Fruit fly (Drosophila melanogaster) whole organism, embryonic: ENCODE data around the gene CG17625.

Experiments used
- ATbp ChIP-seq: fragments of 200-800 bp; sonication (Bioruptor generic); optimal IDR thresholded peaks from 2 replicates; lab custom pipeline; 2017; ENCODE audit warnings: missing biosample characterization, mild to moderate bottlenecking, missing genetic modification characterization, missing genetic modification reagents
- Awh ChIP-seq: fragments of 200-800 bp; sonication (Bioruptor generic); IDR thresholded peaks from 2 replicates; pipeline ENCODE4, ENCODE4 v1.3.6; 2022; ENCODE audit warnings: missing biosample characterization, missing genetic modification characterization
- CG10274 ChIP-seq: fragments of 200-800 bp; sonication (Bioruptor generic); optimal IDR thresholded peaks from 3 replicates; lab custom pipeline; 2017; ENCODE audit warnings: missing biosample characterization, mild to moderate bottlenecking, missing genetic modification characterization
- CG10959 ChIP-seq: fragments of 200-800 bp; sonication (Bioruptor generic); IDR thresholded peaks from 2 replicates; pipeline ENCODE4 v1.3.6; 2022; ENCODE audit warnings: missing biosample characterization, missing genetic modification characterization
- CG11696 ChIP-seq: fragments of 200-800 bp; sonication (Bioruptor generic); IDR thresholded peaks from 2 replicates; pipeline ENCODE4 v1.3.6; 2022; ENCODE audit warnings: missing biosample characterization, missing genetic modification characterization
- CG11723 ChIP-seq: fragments of 200-800 bp; sonication (Bioruptor generic); optimal IDR thresholded peaks from 2 replicates; lab custom pipeline; 2017; ENCODE audit warnings: missing biosample characterization, mild to moderate bottlenecking, missing genetic modification characterization
- CG12236 ChIP-seq: fragments of 200-800 bp; sonication (Bioruptor generic); optimal IDR thresholded peaks from 2 replicates; lab custom pipeline; 2016; ENCODE audit warnings: missing biosample characterization, missing genetic modification characterization
- CG12769 ChIP-seq: fragments of 200-800 bp; sonication (Bioruptor generic); optimal IDR thresholded peaks from 2 replicates; lab custom pipeline; 2019; ENCODE audit warnings: missing biosample characterization, mild to moderate bottlenecking, missing genetic modification characterization, moderate library complexity
- CG14667 ChIP-seq: fragments of 200-800 bp; sonication (Bioruptor generic); IDR thresholded peaks from 2 replicates; pipeline ENCODE4 v1.3.6; 2022; ENCODE audit warnings: missing biosample characterization, missing genetic modification characterization
- CG17328 ChIP-seq: fragments of 200-800 bp; sonication (Bioruptor generic); IDR thresholded peaks from 2 replicates; pipeline ENCODE4 v1.3.6; 2022; ENCODE audit warnings: missing biosample characterization, missing genetic modification characterization
- CG17912 ChIP-seq: fragments of 200-800 bp; sonication (Bioruptor generic); optimal IDR thresholded peaks from 2 replicates; lab custom pipeline; 2018; ENCODE audit warnings: missing biosample characterization, mild to moderate bottlenecking, missing genetic modification characterization
- CG18011 ChIP-seq: fragments of 200-800 bp; sonication (Bioruptor generic); optimal IDR thresholded peaks from 2 replicates; lab custom pipeline; 2017; ENCODE audit warnings: missing biosample characterization, missing genetic modification characterization, mild to moderate bottlenecking, moderate library complexity, missing genotype
- CG2199 ChIP-seq: fragments of 200-800 bp; sonication (Bioruptor generic); IDR thresholded peaks from 3 replicates; pipeline ENCODE4 v1.3.6; 2022; ENCODE audit warnings: missing biosample characterization, missing genetic modification characterization
- CG30403 ChIP-seq: fragments of 200-800 bp; sonication (Bioruptor generic); optimal IDR thresholded peaks from 3 replicates; lab custom pipeline; 2016; ENCODE audit warnings: missing biosample characterization, missing genetic modification characterization
- CG31365 ChIP-seq: fragments of 200-800 bp; sonication (Bioruptor generic); optimal IDR thresholded peaks from 2 replicates; lab custom pipeline; 2018; ENCODE audit warnings: missing biosample characterization, mild to moderate bottlenecking, missing genetic modification characterization
- CG3407 ChIP-seq: fragments of 200-800 bp; sonication (Bioruptor generic); optimal IDR thresholded peaks from 2 replicates; lab custom pipeline; 2018; ENCODE audit warnings: missing biosample characterization, mild to moderate bottlenecking, missing genetic modification characterization
- CG34376 ChIP-seq: fragments of 200-800 bp; sonication (Bioruptor generic); optimal IDR thresholded peaks from 2 replicates; lab custom pipeline; 2018; ENCODE audit warnings: missing biosample characterization, mild to moderate bottlenecking, missing genetic modification characterization
- CG3847 ChIP-seq: fragments of 200-800 bp; sonication (Bioruptor generic); IDR thresholded peaks from 2 replicates; pipeline ENCODE4 v1.3.6; 2022; ENCODE audit warnings: missing biosample characterization, missing genetic modification characterization
- CG4282 ChIP-seq: fragments of 200-800 bp; sonication (Bioruptor generic); optimal IDR thresholded peaks from 2 replicates; lab custom pipeline; 2016; ENCODE audit warnings: missing biosample characterization, missing genetic modification characterization
- CG4617 ChIP-seq: fragments of 200-800 bp; sonication (Bioruptor generic); optimal IDR thresholded peaks from 3 replicates; lab custom pipeline; 2016; ENCODE audit warnings: missing biosample characterization, missing genetic modification characterization, borderline replicate concordance
- CG6683 ChIP-seq: fragments of 200-800 bp; sonication (Bioruptor generic); optimal IDR thresholded peaks from 2 replicates; lab custom pipeline; 2017; ENCODE audit warnings: missing biosample characterization, mild to moderate bottlenecking, missing genetic modification characterization, missing genetic modification reagents
- CG6854 ChIP-seq: fragments of 200-800 bp; sonication (Bioruptor generic); optimal IDR thresholded peaks from 3 replicates; lab custom pipeline; 2017; ENCODE audit warnings: missing biosample characterization, mild to moderate bottlenecking, missing genetic modification characterization
- CG7745 ChIP-seq: fragments of 200-800 bp; sonication (Bioruptor generic); optimal IDR thresholded peaks from 2 replicates; lab custom pipeline; 2018; ENCODE audit warnings: missing biosample characterization, mild to moderate bottlenecking, missing genetic modification characterization, moderate library complexity
- CG7928 ChIP-seq: fragments of 200-800 bp; sonication (Bioruptor generic); optimal IDR thresholded peaks from 2 replicates; lab custom pipeline; 2017; ENCODE audit warnings: missing biosample characterization, mild to moderate bottlenecking, missing genetic modification characterization
- CG7963 ChIP-seq: fragments of 200-800 bp; sonication (Bioruptor generic); IDR thresholded peaks from 3 replicates; pipeline ENCODE4 v1.3.6; 2022; ENCODE audit warnings: missing biosample characterization, missing genetic modification characterization; ENCODE audit not compliant: partially characterized antibody
- Deaf1 ChIP-seq: fragments of 200-800 bp; optimal IDR thresholded peaks from 3 replicates; lab custom pipeline; 2019; ENCODE audit warnings: missing biosample characterization, mild to moderate bottlenecking, missing genetic modification characterization, moderate library complexity
- Ets65A ChIP-seq: fragments of 200-800 bp; sonication (Bioruptor generic); peaks from one replicate; lab custom pipeline; 2016; ENCODE audit warnings: missing biosample characterization, missing genetic modification characterization
- Hmr ChIP-seq: fragments of 200-800 bp; sonication (Bioruptor generic); optimal IDR thresholded peaks from 3 replicates; lab custom pipeline; 2017; ENCODE audit warnings: mild to moderate bottlenecking, missing biosample characterization, missing genetic modification reagents, missing genetic modification characterization
- Hr3 ChIP-seq: fragments of 200-800 bp; sonication (Bioruptor generic); optimal IDR thresholded peaks from 3 replicates; lab custom pipeline; 2016; ENCODE audit warnings: missing biosample characterization, missing genetic modification characterization
- NFAT ChIP-seq: fragments of 200-800 bp; sonication (Bioruptor generic); IDR thresholded peaks from 2 replicates; pipeline ENCODE4 v1.3.6; 2022; ENCODE audit warnings: missing biosample characterization, missing genetic modification characterization
- Neu2 ChIP-seq: fragments of 200-800 bp; sonication (Bioruptor generic); optimal IDR thresholded peaks from 3 replicates; lab custom pipeline; 2016; ENCODE audit warnings: missing biosample characterization, missing genetic modification characterization, borderline replicate concordance
- al ChIP-seq: fragments of 200-800 bp; sonication (Bioruptor generic); IDR thresholded peaks from 2 replicates; pipeline ENCODE4 v1.3.6; 2022; ENCODE audit warnings: missing biosample characterization, missing genetic modification characterization
- bab2 ChIP-seq: fragments of 200-800 bp; sonication (Bioruptor generic); optimal IDR thresholded peaks from 2 replicates; lab custom pipeline; 2016; ENCODE audit warnings: missing biosample characterization, missing genetic modification characterization
- croc ChIP-seq: fragments of 200-800 bp; sonication (Bioruptor generic); conservative IDR thresholded peaks from 3 replicates; pipeline ENCODE4 v1.3.6; 2022; ENCODE audit warnings: missing biosample characterization, missing genetic modification characterization
- dati ChIP-seq: fragments of 200-800 bp; sonication (Bioruptor generic); IDR thresholded peaks from 2 replicates; pipeline ENCODE4 v1.3.6; 2022; ENCODE audit warnings: missing biosample characterization, missing genetic modification characterization
- fd64A ChIP-seq: fragments of 200-800 bp; sonication (Bioruptor generic); optimal IDR thresholded peaks from 3 replicates; lab custom pipeline; 2018; ENCODE audit warnings: missing biosample characterization, mild to moderate bottlenecking, missing genetic modification characterization
- ftz-f1 ChIP-seq: fragments of 200-800 bp; sonication (Bioruptor generic); optimal IDR thresholded peaks from 2 replicates; lab custom pipeline; 2016; ENCODE audit warnings: missing biosample characterization, missing genetic modification characterization
- gce ChIP-seq: fragments of 200-800 bp; sonication (Bioruptor generic); IDR thresholded peaks from 3 replicates; pipeline ENCODE4 v1.3.6; 2022; ENCODE audit warnings: missing biosample characterization, missing genetic modification characterization
- her ChIP-seq: fragments of 200-800 bp; sonication (Bioruptor generic); optimal IDR thresholded peaks from 2 replicates; lab custom pipeline; 2016; ENCODE audit warnings: missing biosample characterization, missing genetic modification characterization
- inv ChIP-seq: fragments of 200-800 bp; sonication (Bioruptor generic); IDR thresholded peaks from 2 replicates; pipeline ENCODE4 v1.3.6; 2022; ENCODE audit warnings: missing biosample characterization, missing genetic modification characterization; ENCODE audit not compliant: partially characterized antibody
- knrl ChIP-seq: fragments of 200-800 bp; sonication (Bioruptor generic); IDR thresholded peaks from 3 replicates; pipeline ENCODE4 v1.3.6; 2022; ENCODE audit warnings: missing biosample characterization, missing genetic modification characterization; ENCODE audit not compliant: partially characterized antibody
- lov ChIP-seq, 2 experiments: fragments of 200-800 bp in 1 of 2; fragments of >200 bp in 1 of 2; sonication (Bioruptor generic) in 1 of 2; IDR thresholded peaks in 1 of 2; optimal IDR thresholded peaks in 1 of 2; 2 replicates in 1 of 2; 3 replicates in 1 of 2; pipeline versions ENCODE4 v1.3.6 to Lab custom; 2017 to 2022; ENCODE audit warnings: missing biosample characterization in 1 of 2, missing genetic modification characterization in 1 of 2
- pum ChIP-seq: fragments of 200-800 bp; sonication (Bioruptor generic); optimal IDR thresholded peaks from 2 replicates; lab custom pipeline; 2016; ENCODE audit warnings: missing biosample characterization, missing genetic modification characterization
- run ChIP-seq: fragments of 200-800 bp; sonication (Bioruptor generic); optimal IDR thresholded peaks from 3 replicates; lab custom pipeline; 2018; ENCODE audit warnings: missing biosample characterization, mild to moderate bottlenecking, missing genetic modification characterization
- sisA ChIP-seq: fragments of 200-800 bp; sonication (Bioruptor generic); IDR thresholded peaks from 2 replicates; pipeline ENCODE4 v1.3.6; 2022; ENCODE audit warnings: missing biosample characterization, missing genetic modification characterization
- yki ChIP-seq: fragments of >200 bp; optimal IDR thresholded peaks from 3 replicates; lab custom pipeline; 2018
- zfh1 ChIP-seq: fragments of 200-800 bp; sonication (Bioruptor generic); IDR thresholded peaks from 3 replicates; pipeline ENCODE4 v1.3.6; 2022; ENCODE audit warnings: missing biosample characterization, missing genetic modification characterization
- zfh2 ChIP-seq: fragments of 200-800 bp; sonication (Bioruptor generic); optimal IDR thresholded peaks from 2 replicates; lab custom pipeline; 2016; ENCODE audit warnings: missing biosample characterization, missing genetic modification characterization

Gene CG17625

DNA sequence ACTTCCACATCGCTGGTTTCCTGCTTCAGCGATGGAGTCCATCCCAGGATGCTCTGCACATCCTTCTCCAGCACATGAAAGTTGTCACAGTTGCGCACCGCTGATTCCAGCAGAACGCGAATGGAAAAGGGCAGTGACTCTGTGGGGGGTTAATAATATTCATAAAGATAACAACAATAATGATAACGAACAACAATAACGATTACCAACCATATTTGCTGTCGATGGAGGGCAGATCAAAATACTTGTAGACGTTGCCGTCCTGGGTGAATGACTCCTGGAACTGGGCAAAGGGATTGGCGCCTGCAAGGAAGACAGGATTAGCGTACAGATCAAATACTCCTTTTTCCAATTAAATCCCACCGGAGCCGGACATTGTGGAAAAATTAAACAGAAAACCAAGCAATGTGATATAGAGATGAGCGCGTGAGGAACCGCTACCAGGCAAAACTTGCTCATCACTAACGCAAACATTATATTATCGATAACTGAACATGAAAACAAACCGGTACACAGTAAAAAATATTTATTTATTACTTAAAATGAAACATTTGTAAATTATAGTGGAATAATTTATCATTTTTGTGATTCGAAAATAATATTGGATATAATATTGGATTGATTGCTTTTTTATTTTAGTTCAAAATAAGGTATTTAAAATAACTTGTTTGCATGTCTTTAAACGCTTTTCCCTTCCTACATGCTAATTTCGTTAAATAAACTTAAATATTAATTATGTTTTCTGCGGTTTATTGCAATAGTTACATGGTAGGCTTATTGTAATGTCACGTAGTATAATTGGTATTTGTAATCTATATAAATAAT lies 37.7 kb downstream of the CG17625 start, which contains the start of gene Irp-1A (continued):
- TF ChIP-seq CG3407 (GFP tag; lab: Kevin White, UChicago) (peak; percentile 44), NFAT (GFP tag; lab: Robert Waterston, UW) (peak; percentile 64; the same call in 1 of the 2 replicates), fd64A (GFP tag; lab: Kevin White, UChicago) (no peak), CG17328 (GFP tag; lab: Robert Waterston, UW) (peak; percentile 72; the same call in 1 of the 2 replicates), her (GFP tag; lab: Kevin White, UChicago) (peak; percentile 34), ATbp (GFP tag; lab: Kevin White, UChicago) (peak; percentile 21), CG14667 (GFP tag; lab: Robert Waterston, UW) (peak; percentile 55; the same call in 1 of the 2 replicates), CG10274 (GFP tag; lab: Kevin White, UChicago) (no peak), Hr3 (peak; percentile 72), Hmr (GFP tag; lab: Kevin White, UChicago) (peak; percentile 77), CG2199 (GFP tag; lab: Robert Waterston, UW) (no peak), knrl (peak; percentile 82), Ets65A (GFP tag; lab: Kevin White, UChicago) (no peak), CG31365 (tag; lab: Kevin White, UChicago) (no peak), CG11696 (GFP tag; lab: Robert Waterston, UW) (peak; percentile 43; the same call in 1 of the 2 replicates), lov (optimal IDR thresholded peaks at IDR 0.05; lab: Kevin White, UChicago) (no peak), lov (GFP tag; IDR thresholded peaks at IDR 0.05; lab: Robert Waterston, UW) (0 out of 3 replicates have a peak, but pooled peaks have one; percentile 57), CG12236 (GFP tag; lab: Kevin White, UChicago) (no peak), CG18011 (GFP tag; lab: Kevin White, UChicago) (peak; percentile 16), Awh (GFP tag; lab: Robert Waterston, UW) (peak; percentile 71), croc (GFP tag; lab: Robert Waterston, UW) (0 out of 3 replicates have a peak, but pooled peaks have one; percentile 39), al (GFP tag; lab: Robert Waterston, UW) (peak; percentile 43; the same call in 1 of the 2 replicates), bab2 (peak; percentile 3), CG34376 (GFP tag; lab: Kevin White, UChicago) (peak; percentile 7), CG7928 (peak; percentile 12), CG7745 (tag; lab: Kevin White, UChicago) (no peak), CG4617 (GFP tag; lab: Kevin White, UChicago) (peak; percentile 76), ftz-f1 (no peak), CG3847 (GFP tag; lab: Robert Waterston, UW) (peak; percentile 71), CG6854 (GFP tag; lab: Kevin White, UChicago) (peak; percentile 14), yki (lab: Kevin White, UChicago) (no peak), Deaf1 (tag; lab: Kevin White, UChicago) (peak; percentile 57), zfh2 (peak; percentile 14), run (peak; percentile 67), CG4282 (no peak), pum (GFP tag; lab: Kevin White, UChicago) (peak; percentile 7), Neu2 (GFP tag; lab: Kevin White, UChicago) (no peak), CG30403 (GFP tag; lab: Kevin White, UChicago) (peak; percentile 79), CG12769 (tag; lab: Kevin White, UChicago) (no peak), CG6683 (GFP tag; lab: Kevin White, UChicago) (peak; percentile 66), CG11723 (GFP tag; lab: Kevin White, UChicago) (no peak), inv (peak; percentile 72), gce (GFP tag; lab: Robert Waterston, UW) (peak; percentile 65; the same call in 1 of the 3 replicates), CG17912 (GFP tag; lab: Kevin White, UChicago) (no peak), CG7963 (GFP tag; lab: Robert Waterston, UW) (peak; percentile 65), CG10959 (no peak), sisA (GFP tag; lab: Robert Waterston, UW) (peak; percentile 24; the same call in 1 of the 2 replicates), dati (no peak), zfh1 (GFP tag; lab: Robert Waterston, UW) (peak; percentile 51; the same call in 1 of the 3 replicates)
